Worm (Caenorhabditis elegans) whole organism, L4/young adult: Measurements from ENCODE around the gene T02E9.6.

Source experiments
- dao-5 ChIP-seq: sonication (generic microtip); optimal IDR thresholded peaks from 2 replicates; lab custom pipeline; 2016; ENCODE audit warnings: missing genotype, missing genetic modification characterization, moderate library complexity, missing compliant biosample characterization
- him-1 ChIP-seq: sonication (generic microtip); optimal IDR thresholded peaks from 2 replicates; lab custom pipeline; 2016; ENCODE audit warnings: missing genotype, missing genetic modification reagents, missing genetic modification characterization, missing compliant biosample characterization

DNA sequence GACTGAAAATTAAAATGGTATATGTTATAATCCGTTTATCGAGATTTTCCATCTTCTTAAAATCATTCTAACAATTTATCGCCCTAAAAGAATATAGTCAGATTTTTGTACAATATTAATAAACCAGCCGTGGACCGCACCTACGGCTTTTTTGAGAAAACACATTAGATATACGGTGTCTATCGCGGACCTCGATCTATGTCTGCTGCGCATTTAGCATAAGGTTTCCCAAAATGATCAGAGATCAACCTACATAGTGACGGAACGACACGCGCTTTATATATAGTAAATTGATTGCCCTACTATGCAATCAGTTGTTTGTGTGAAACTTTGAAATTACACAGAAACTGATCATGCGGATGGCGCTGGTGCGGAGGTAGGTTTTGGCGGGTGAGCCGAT, 41.4 kb downstream of the T02E9.6 start:
- TF ChIP-seq dao-5 (tag; lab: Kevin White, UChicago) (no peak), him-1 (no peak)
